Worm (Caenorhabditis elegans): ENCODE results near the gene R13H4.2.

R13H4.2 gene

ce11 chrV:11799252-11799822 is 36.9 kb upstream of the R13H4.2 start:
- TF ChIP-seq elt-3 (tag; optimal IDR thresholded peaks at IDR 0.05) (peak in 1 of 3 experiments; percentile 49), aly-2 (tag; optimal IDR thresholded peaks at IDR 0.05) (no peak), egl-27 (tag; optimal IDR thresholded peaks at IDR 0.05) (peak; percentile 43), lin-15B (tag; optimal IDR thresholded peaks at IDR 0.05) (no peak), tbx-2 (tag; optimal IDR thresholded peaks at IDR 0.05) (peak; percentile 78), nhr-43 (tag; optimal IDR thresholded peaks at IDR 0.05; ENCODE audit: poor library complexity, severe bottlenecking) (peak; percentile 99), mdl-1 (tag; optimal IDR thresholded peaks at IDR 0.05) (peak; percentile 88), nhr-76 (tag; optimal IDR thresholded peaks at IDR 0.05) (peak; percentile 35), eor-1 (tag; optimal IDR thresholded peaks at IDR 0.05) (no peak), zag-1 (tag; optimal IDR thresholded peaks at IDR 0.05) (no peak), pha-4 (tag; optimal IDR thresholded peaks at IDR 0.05) (no peak), nhr-23 (tag; optimal IDR thresholded peaks at IDR 0.05) (peak; percentile 98), ztf-4 (tag; optimal IDR thresholded peaks at IDR 0.05) (peak; percentile 55), lsy-12 (tag; optimal IDR thresholded peaks at IDR 0.05) (peak; percentile 53), ceh-9 (tag; optimal IDR thresholded peaks at IDR 0.05) (no peak), mml-1 (tag; optimal IDR thresholded peaks at IDR 0.05) (peak; percentile 85), ceh-28 (tag; optimal IDR thresholded peaks at IDR 0.05) (peak; percentile 19), ama-1 (optimal IDR thresholded peaks at IDR 0.05) (no peak), ceh-16 (tag; optimal IDR thresholded peaks at IDR 0.05) (no peak), R02D3.7 (tag; optimal IDR thresholded peaks at IDR 0.05) (peak; percentile 0), nfya-1 (tag; optimal IDR thresholded peaks at IDR 0.05; ENCODE audit: insufficient read depth) (peak; percentile 46), unc-39 (tag; optimal IDR thresholded peaks at IDR 0.05) (no peak), nhr-25 (tag; optimal IDR thresholded peaks at IDR 0.05) (peak; percentile 98)

- TF ChIP-seq nhr-43 (tag; optimal IDR thresholded peaks at IDR 0.05; ENCODE audit: poor library complexity, severe bottlenecking) (peak; percentile 55), nhr-25 (tag; optimal IDR thresholded peaks at IDR 0.05) (peak; percentile 50), ztf-11 (tag; optimal IDR thresholded peaks at IDR 0.05) (no peak), mdl-1 (tag; optimal IDR thresholded peaks at IDR 0.05) (peak; percentile 2), nhr-76 (tag; optimal IDR thresholded peaks at IDR 0.05) (no peak), pha-4 (tag; optimal IDR thresholded peaks at IDR 0.05) (no peak), nfya-1 (tag; optimal IDR thresholded peaks at IDR 0.05; ENCODE audit: insufficient read depth) (peak; percentile 36)
Measured at ce11 chrV:11800486-11800885, 35.7 kb upstream of the R13H4.2 start.

ce11 chrV:11801076-11801849 is 34.9 kb upstream of the R13H4.2 start:
- TF ChIP-seq ceh-9 (tag; optimal IDR thresholded peaks at IDR 0.05): no peak
- no peak for TF ChIP-seq lsy-12 (tag; optimal IDR thresholded peaks at IDR 0.05)
- no peak for TF ChIP-seq lin-39 (tag; optimal IDR thresholded peaks at IDR 0.05)
- no peak for TF ChIP-seq nhr-77 (tag; optimal IDR thresholded peaks at IDR 0.05)
- no peak for TF ChIP-seq lin-15B (tag; optimal IDR thresholded peaks at IDR 0.05)
- TF ChIP-seq ztf-4 (tag; optimal IDR thresholded peaks at IDR 0.05): no peak
- TF ChIP-seq ama-1 (optimal IDR thresholded peaks at IDR 0.05): no peak
- TF ChIP-seq unc-62 (GFP tag; optimal IDR thresholded peaks at IDR 0.05): no peak
- no peak for TF ChIP-seq pqm-1 (tag; optimal IDR thresholded peaks at IDR 0.05)
- no peak for TF ChIP-seq hmg-11 (tag; optimal IDR thresholded peaks at IDR 0.05)
- no peak for TF ChIP-seq egl-27 (tag; optimal IDR thresholded peaks at IDR 0.05)
- no peak for TF ChIP-seq fkh-2 (tag; optimal IDR thresholded peaks at IDR 0.05)
- no peak for TF ChIP-seq nhr-11 (tag; optimal IDR thresholded peaks at IDR 0.05)
- TF ChIP-seq skn-1 (tag; optimal IDR thresholded peaks at IDR 0.05): no peak
- no peak for TF ChIP-seq sea-2 (GFP tag; optimal IDR thresholded peaks at IDR 0.05)
- no peak for TF ChIP-seq elt-1 (tag; optimal IDR thresholded peaks at IDR 0.05)
- no peak for TF ChIP-seq fkh-10 (GFP tag; optimal IDR thresholded peaks at IDR 0.05)
- no peak for TF ChIP-seq mml-1 (tag; optimal IDR thresholded peaks at IDR 0.05)
- TF ChIP-seq elt-3 (tag; optimal IDR thresholded peaks at IDR 0.05): peak in 2 of 3 experiments; percentile 76 to 86
- TF ChIP-seq nhr-23 (tag; optimal IDR thresholded peaks at IDR 0.05): peak; percentile 74
- no peak for TF ChIP-seq jun-1 (tag; optimal IDR thresholded peaks at IDR 0.05)
- TF ChIP-seq zag-1 (tag; optimal IDR thresholded peaks at IDR 0.05): no peak
- TF ChIP-seq daf-12 (tag; optimal IDR thresholded peaks at IDR 0.05): no peak
- TF ChIP-seq nhr-237 (tag; optimal IDR thresholded peaks at IDR 0.05): no peak
- TF ChIP-seq elt-2 (tag; optimal IDR thresholded peaks at IDR 0.05): peak; percentile 40
- no peak for TF ChIP-seq ceh-82 (tag; optimal IDR thresholded peaks at IDR 0.05)
- no peak for TF ChIP-seq ZK546.5 (tag; optimal IDR thresholded peaks at IDR 0.05)
- peak; percentile 75 for TF ChIP-seq nhr-43 (tag; optimal IDR thresholded peaks at IDR 0.05; ENCODE audit: poor library complexity, severe bottlenecking)
- TF ChIP-seq pha-4 (tag; optimal IDR thresholded peaks at IDR 0.05): no peak
- TF ChIP-seq tbx-2 (tag; optimal IDR thresholded peaks at IDR 0.05): peak; percentile 46
- TF ChIP-seq nhr-25 (tag; optimal IDR thresholded peaks at IDR 0.05): peak; percentile 39
- TF ChIP-seq nfya-1 (tag; optimal IDR thresholded peaks at IDR 0.05; ENCODE audit: insufficient read depth): no peak
- TF ChIP-seq mdl-1 (tag; optimal IDR thresholded peaks at IDR 0.05): no peak
- TF ChIP-seq eor-1 (tag; optimal IDR thresholded peaks at IDR 0.05): no peak
- TF ChIP-seq ztf-11 (tag; optimal IDR thresholded peaks at IDR 0.05): no peak
- peak; percentile 68 for TF ChIP-seq ceh-28 (tag; optimal IDR thresholded peaks at IDR 0.05)
- TF ChIP-seq fos-1 (tag; optimal IDR thresholded peaks at IDR 0.05): no peak
- TF ChIP-seq R02D3.7 (tag; optimal IDR thresholded peaks at IDR 0.05): no peak
- no peak for TF ChIP-seq snpc-4 (tag; optimal IDR thresholded peaks at IDR 0.05)
- TF ChIP-seq aly-2 (tag; optimal IDR thresholded peaks at IDR 0.05): no peak
